Fruit fly (Drosophila melanogaster): ENCODE measurements around the gene rin.

DNA sequence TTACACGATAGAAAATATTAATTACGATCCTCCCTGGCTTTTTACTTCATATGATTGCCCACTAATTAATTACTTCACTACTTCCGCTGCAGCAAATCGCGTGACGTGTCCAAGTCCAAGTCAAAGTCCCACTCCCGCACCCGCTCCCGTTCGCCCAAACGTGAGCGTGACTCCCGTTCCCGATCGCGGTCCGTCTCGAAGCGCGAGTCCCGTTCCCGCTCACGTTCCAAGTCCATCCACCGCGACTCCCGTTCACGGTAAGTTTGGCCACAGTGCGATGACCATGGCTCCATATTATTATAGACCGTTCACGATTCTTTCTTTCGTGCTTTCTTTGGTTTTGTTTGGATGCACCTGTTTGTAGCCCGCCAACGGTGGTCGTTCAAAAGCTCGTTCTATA, 19.2 kb downstream of the rin start:
- no peak for TF ChIP-seq Dll (optimal IDR thresholded peaks at IDR 0.05)
- no peak for TF ChIP-seq CG8478 (optimal IDR thresholded peaks at IDR 0.05)
- no peak for TF ChIP-seq EcR (GFP tag; optimal IDR thresholded peaks at IDR 0.05)
- no peak for TF ChIP-seq psq (optimal IDR thresholded peaks at IDR 0.05)
- no peak for TF ChIP-seq pan (optimal IDR thresholded peaks at IDR 0.05)

All from whole organism.